Fruit fly (Drosophila melanogaster) whole organism, pupa: ENCODE measurements around the gene ppk14.

Source experiments
- CG10348 ChIP-seq: fragments of 200-800 bp; sonication (Bioruptor generic); IDR thresholded peaks from 2 replicates; pipeline ENCODE4 v1.3.6; 2022; ENCODE audit warnings: missing biosample characterization, missing genetic modification characterization
- CG12605 ChIP-seq: fragments of 200-800 bp; sonication (Bioruptor generic); IDR thresholded peaks from 2 replicates; pipeline ENCODE4 v1.3.6; 2022; ENCODE audit warnings: missing biosample characterization, missing genetic modification characterization
- CG13204 ChIP-seq: fragments of 200-800 bp; sonication (Bioruptor generic); optimal IDR thresholded peaks from 2 replicates; lab custom pipeline; 2018; ENCODE audit warnings: missing biosample characterization, mild to moderate bottlenecking, missing genetic modification characterization, moderate library complexity
- CG14655 ChIP-seq: fragments of 200-800 bp; sonication (Bioruptor generic); optimal IDR thresholded peaks from 3 replicates; lab custom pipeline; 2017; ENCODE audit warnings: mild to moderate bottlenecking, missing biosample characterization, missing genetic modification reagents, missing genetic modification characterization
- CG15710 ChIP-seq: fragments of 200-800 bp; sonication (Bioruptor generic); optimal IDR thresholded peaks from 2 replicates; lab custom pipeline; 2018; ENCODE audit warnings: missing biosample characterization, mild to moderate bottlenecking, missing genetic modification characterization, moderate library complexity
- CG17806 ChIP-seq: fragments of 200-800 bp; sonication (Bioruptor generic); optimal IDR thresholded peaks from 2 replicates; lab custom pipeline; 2018; ENCODE audit warnings: missing biosample characterization, mild to moderate bottlenecking, missing genetic modification characterization, moderate library complexity
- CG32121 ChIP-seq: fragments of 200-800 bp; sonication (Bioruptor generic); IDR thresholded peaks from 2 replicates; pipeline ENCODE4 v1.3.6; 2022; ENCODE audit warnings: missing biosample characterization, missing genetic modification characterization
- CG34367 ChIP-seq: fragments of 200-800 bp; sonication (Bioruptor generic); optimal IDR thresholded peaks from 2 replicates; lab custom pipeline; 2018; ENCODE audit warnings: missing biosample characterization, mild to moderate bottlenecking, missing genetic modification characterization
- CG4496 ChIP-seq: fragments of 200-800 bp; sonication (Bioruptor generic); IDR thresholded peaks from 3 replicates; pipeline ENCODE4 v1.3.6; 2022; ENCODE audit warnings: missing biosample characterization, missing genetic modification characterization
- CG8159 ChIP-seq: fragments of 200-800 bp; sonication (Bioruptor generic); optimal IDR thresholded peaks from 3 replicates; lab custom pipeline; 2018; ENCODE audit warnings: missing biosample characterization, mild to moderate bottlenecking, missing genetic modification characterization, moderate library complexity
- CG8301 ChIP-seq: fragments of 200-800 bp; sonication (Bioruptor generic); optimal IDR thresholded peaks from 2 replicates; lab custom pipeline; 2018; ENCODE audit warnings: missing biosample characterization, mild to moderate bottlenecking, missing genetic modification characterization
- CG9948 ChIP-seq: fragments of 200-800 bp; sonication (Bioruptor generic); optimal IDR thresholded peaks from 2 replicates; lab custom pipeline; 2018; ENCODE audit warnings: missing biosample characterization, mild to moderate bottlenecking, missing genetic modification characterization, moderate library complexity
- D1 ChIP-seq: fragments of 200-800 bp; sonication (Bioruptor generic); optimal IDR thresholded peaks from 2 replicates; lab custom pipeline; 2018; ENCODE audit warnings: missing biosample characterization, mild to moderate bottlenecking, missing genetic modification characterization, moderate library complexity
- EcR ChIP-seq: fragments of 200-800 bp; sonication (Bioruptor generic); optimal IDR thresholded peaks from 3 replicates; lab custom pipeline; 2019; ENCODE audit warnings: missing biosample characterization, missing genetic modification characterization, mild to moderate bottlenecking, moderate library complexity, missing genetic modification reagents
- Ets98B ChIP-seq: fragments of 200-800 bp; sonication (Bioruptor generic); IDR thresholded peaks from 2 replicates; pipeline ENCODE4 v1.3.6; 2022; ENCODE audit warnings: missing biosample characterization, missing genetic modification characterization
- Pif1A ChIP-seq: fragments of 200-800 bp; sonication (Bioruptor generic); optimal IDR thresholded peaks from 3 replicates; lab custom pipeline; 2016; ENCODE audit warnings: missing biosample characterization, missing genetic modification characterization
- Pif1B ChIP-seq: fragments of 200-800 bp; sonication (Bioruptor generic); optimal IDR thresholded peaks from 3 replicates; lab custom pipeline; 2016; ENCODE audit warnings: missing biosample characterization, missing genetic modification characterization
- Snoo ChIP-seq: fragments of 200-800 bp; sonication (Bioruptor generic); optimal IDR thresholded peaks from 3 replicates; lab custom pipeline; 2017; ENCODE audit warnings: missing biosample characterization, mild to moderate bottlenecking, missing genetic modification characterization, inconsistent platforms
- fd96Ca ChIP-seq: fragments of 200-800 bp; sonication (Bioruptor generic); IDR thresholded peaks from 3 replicates; pipeline ENCODE4 v1.3.6; 2022; ENCODE audit warnings: missing biosample characterization, missing genetic modification characterization
- gl ChIP-seq: fragments of 200-800 bp; sonication (Bioruptor generic); optimal IDR thresholded peaks from 2 replicates; lab custom pipeline; 2018; ENCODE audit warnings: missing biosample characterization, mild to moderate bottlenecking, missing genetic modification characterization
- rn ChIP-seq: fragments of 200-800 bp; sonication (Bioruptor generic); IDR thresholded peaks from 2 replicates; pipeline ENCODE4 v1.3.6; 2022; ENCODE audit warnings: missing biosample characterization, missing genetic modification characterization

ppk14 gene

dm6 chr2L:6356686-6357362 lies 2.1 kb downstream of the ppk14 start:
- TF ChIP-seq CG8159 (tag; lab: Kevin White, UChicago) (peak; percentile 13), CG14655 (GFP tag; lab: Kevin White, UChicago) (peak; percentile 48), CG15710 (tag; lab: Kevin White, UChicago) (no peak), CG4496 (GFP tag; lab: Robert Waterston, UW) (peak; percentile 56; the same call in 1 of the 3 replicates)

- no peak for TF ChIP-seq CG17806 (tag; lab: Kevin White, UChicago)
- TF ChIP-seq rn (GFP tag; lab: Robert Waterston, UW): no peak
- no peak for TF ChIP-seq CG15710 (tag; lab: Kevin White, UChicago)
These were observed 3.5 kb downstream of the ppk14 start, which contains the start of gene CG9500 for dm6 chr2L:6358218-6358617. Gene CG9500 (minus strand): TSS chr2L:6358318.

- TF ChIP-seq CG8301 (no peak), fd96Ca (GFP tag; lab: Robert Waterston, UW) (no peak), EcR (GFP tag; lab: Kevin White, UChicago) (no peak), CG12605 (no peak)
- TF ChIP-seq, all 21 proteins: peak for 0
These were observed 5.3 kb downstream of the ppk14 start for dm6 chr2L:6360059-6360458.

DNA sequence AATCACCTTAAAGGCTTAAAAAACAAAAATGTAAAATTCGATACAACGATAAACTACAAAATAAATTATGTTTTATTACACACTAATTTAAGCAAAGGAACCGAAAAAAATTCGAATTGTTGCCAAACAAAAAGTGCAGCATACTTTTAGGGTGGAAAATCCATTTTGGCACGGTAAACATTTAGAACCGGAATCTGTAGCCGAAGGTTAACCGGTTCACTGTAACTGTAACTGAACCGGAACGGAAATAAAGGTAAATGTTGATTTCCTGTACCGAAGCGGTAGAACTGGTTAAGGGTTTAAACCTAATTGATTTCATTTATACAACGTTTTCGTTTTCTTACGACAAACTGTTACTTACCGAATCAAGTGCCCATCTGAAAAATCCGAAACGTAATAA lies 12.2 kb downstream of the ppk14 start:
- TF ChIP-seq EcR (GFP tag; lab: Kevin White, UChicago): no peak
- no peak for TF ChIP-seq CG10348 (GFP tag; lab: Robert Waterston, UW)
- TF ChIP-seq fd96Ca (GFP tag; lab: Robert Waterston, UW): no peak
- TF ChIP-seq CG8301: no peak
- no peak for TF ChIP-seq CG34367 (tag; lab: Kevin White, UChicago)
- no peak for TF ChIP-seq CG14655 (GFP tag; lab: Kevin White, UChicago)
- no peak for TF ChIP-seq Ets98B (GFP tag; lab: Robert Waterston, UW)
- TF ChIP-seq gl: no peak
- no peak for TF ChIP-seq CG12605
- no peak for TF ChIP-seq CG15710 (tag; lab: Kevin White, UChicago)
- TF ChIP-seq Pif1A (GFP tag; lab: Kevin White, UChicago): no peak
- TF ChIP-seq CG32121 (GFP tag; lab: Robert Waterston, UW): no peak
- TF ChIP-seq CG9948 (tag; lab: Kevin White, UChicago): no peak
- no peak for TF ChIP-seq D1
- TF ChIP-seq Snoo: no peak
- no peak for TF ChIP-seq CG8159 (tag; lab: Kevin White, UChicago)
- TF ChIP-seq rn (GFP tag; lab: Robert Waterston, UW): no peak
- no peak for TF ChIP-seq CG17806 (tag; lab: Kevin White, UChicago)

DNA sequence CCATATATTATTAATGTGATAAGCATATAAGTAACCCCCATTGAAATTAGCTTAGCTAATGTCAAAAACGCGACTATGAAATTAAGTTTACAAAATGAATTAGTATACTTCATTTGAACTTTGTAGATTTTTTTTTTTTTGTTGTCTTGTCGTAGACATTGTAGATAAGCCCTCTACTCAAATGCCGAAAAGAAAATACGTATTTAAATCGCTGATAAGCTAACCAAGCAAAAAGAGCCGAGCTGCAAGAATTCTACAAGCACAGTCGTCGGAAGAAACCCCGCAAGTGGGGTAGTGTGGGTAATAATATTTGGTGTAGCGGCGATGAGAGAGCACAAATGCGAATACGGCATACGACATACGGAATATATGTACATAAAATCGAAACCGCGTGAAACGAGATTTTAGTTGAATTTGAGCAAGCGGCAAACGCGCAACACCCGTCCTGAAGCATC lies 12.7 kb downstream of the ppk14 start, which contains the start of gene Nepl4:
Nepl4 (plus strand) TSS at position 405 of the 455 bp plus-strand sequence.
- no peak for TF ChIP-seq CG32121 (GFP tag; lab: Robert Waterston, UW)
- no peak for TF ChIP-seq CG13204

DNA sequence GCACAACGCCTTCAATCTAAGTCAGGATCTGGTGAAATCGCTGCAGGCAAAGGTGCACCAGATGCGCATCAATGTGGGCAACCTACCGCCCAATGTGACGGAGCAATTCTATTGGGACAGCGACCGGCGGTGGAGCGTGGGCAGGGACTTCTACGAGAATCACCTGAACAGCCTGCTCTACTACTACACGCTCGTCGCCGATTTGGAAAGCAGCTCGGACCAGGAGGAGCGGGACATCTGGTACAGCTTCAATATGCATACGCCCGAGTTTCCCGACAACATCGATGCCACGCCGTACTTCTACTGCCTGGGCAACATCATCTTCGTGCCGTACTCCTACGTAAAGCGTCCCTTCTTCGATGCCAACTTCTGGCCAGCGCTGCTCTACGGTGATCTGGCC lies 14.5 kb downstream of the ppk14 start:
- TF ChIP-seq Pif1B (GFP tag; lab: Kevin White, UChicago) (no peak), CG32121 (GFP tag; lab: Robert Waterston, UW) (no peak), CG17806 (tag; lab: Kevin White, UChicago) (no peak), CG14655 (GFP tag; lab: Kevin White, UChicago) (no peak), gl (no peak), Pif1A (GFP tag; lab: Kevin White, UChicago) (no peak), CG8159 (tag; lab: Kevin White, UChicago) (no peak), CG9948 (tag; lab: Kevin White, UChicago) (no peak), CG10348 (GFP tag; lab: Robert Waterston, UW) (no peak), rn (GFP tag; lab: Robert Waterston, UW) (no peak), Snoo (no peak), EcR (GFP tag; lab: Kevin White, UChicago) (no peak), D1 (no peak), fd96Ca (GFP tag; lab: Robert Waterston, UW) (no peak), Ets98B (GFP tag; lab: Robert Waterston, UW) (no peak), CG15710 (tag; lab: Kevin White, UChicago) (no peak), CG34367 (tag; lab: Kevin White, UChicago) (no peak)

- TF ChIP-seq rn (GFP tag; lab: Robert Waterston, UW) (no peak), CG9948 (tag; lab: Kevin White, UChicago) (no peak), CG34367 (tag; lab: Kevin White, UChicago) (no peak), CG10348 (GFP tag; lab: Robert Waterston, UW) (no peak)
These were observed 16.4 kb downstream of the ppk14 start for dm6 chr2L:6371025-6371641.
